Worm (Caenorhabditis elegans): ENCODE results near the gene rei-1.

DNA sequence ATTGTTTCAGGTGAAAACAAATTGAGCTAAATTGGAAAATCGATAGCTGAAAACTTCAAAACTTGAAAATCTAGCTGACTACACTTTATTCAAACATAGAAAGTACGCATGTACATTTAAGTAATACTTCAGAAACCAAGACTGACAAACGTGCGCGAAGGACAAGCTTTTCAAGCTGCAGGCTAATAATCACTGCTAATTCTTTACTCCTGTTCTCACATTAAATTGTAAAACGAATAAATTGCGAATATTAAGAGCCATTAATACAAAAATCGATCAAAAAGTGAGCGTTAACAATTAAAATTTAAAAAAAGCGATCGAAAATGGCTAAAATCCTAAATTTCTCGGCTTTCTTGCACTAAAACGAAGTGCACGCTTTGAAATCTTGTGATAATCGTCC is 10.9 kb downstream of the rei-1 start:
- TF ChIP-seq him-1 (tag; optimal IDR thresholded peaks at IDR 0.05) (no peak), W03F9.2 (tag; optimal IDR thresholded peaks at IDR 0.05) (no peak)
